Worm (Caenorhabditis elegans) whole organism, L3 larva: ENCODE data around the gene dcap-2.

Experiments used
- ceh-16 ChIP-seq: sonication (generic microtip); optimal IDR thresholded peaks from 2 replicates; lab custom pipeline; 2017; ENCODE audit warnings: missing biosample characterization, missing genetic modification characterization
- ceh-82 ChIP-seq: fragments of 150-350 bp; optimal IDR thresholded peaks from 2 replicates; lab custom pipeline; 2014; ENCODE audit warnings: missing biosample characterization, missing genetic modification characterization
- fkh-10 ChIP-seq: sonication (generic microtip); optimal IDR thresholded peaks from 2 replicates; lab custom pipeline; 2017; ENCODE audit warnings: missing biosample characterization, missing genetic modification reagents, missing genetic modification characterization
- jun-1 ChIP-seq: fragments of 150-350 bp; optimal IDR thresholded peaks from 2 replicates; lab custom pipeline; 2014; ENCODE audit warnings: missing biosample characterization, missing genetic modification reagents, missing genetic modification characterization
- nhr-11 ChIP-seq: fragments of 150-350 bp; optimal IDR thresholded peaks from 2 replicates; lab custom pipeline; 2014; ENCODE audit warnings: missing biosample characterization, missing genetic modification characterization
- pha-4 ChIP-seq: fragments of 150-350 bp; optimal IDR thresholded peaks from 2 replicates; lab custom pipeline; 2014; ENCODE audit warnings: missing biosample characterization, missing genetic modification reagents, missing genetic modification characterization
- pqm-1 ChIP-seq: fragments of 150-350 bp; optimal IDR thresholded peaks from 2 replicates; lab custom pipeline; 2017; ENCODE audit warnings: missing biosample characterization, missing genetic modification characterization, inconsistent platforms
- unc-62 ChIP-seq: fragments of 150-350 bp; sonication (generic microtip); optimal IDR thresholded peaks from 4 replicates; lab custom pipeline; 2014; ENCODE audit warnings: missing biosample characterization, missing genetic modification reagents, missing genetic modification characterization
- zag-1 ChIP-seq: fragments of 150-350 bp; optimal IDR thresholded peaks from 2 replicates; lab custom pipeline; 2014; ENCODE audit warnings: missing biosample characterization, missing genetic modification characterization

- TF ChIP-seq jun-1 (tag; lab: Kevin White, UChicago) (no peak), fkh-10 (GFP tag; lab: Kevin White, UChicago) (no peak), zag-1 (tag; lab: Kevin White, UChicago) (no peak), nhr-11 (no peak), pqm-1 (tag; lab: Kevin White, UChicago) (no peak), unc-62 (GFP tag; lab: Kevin White, UChicago) (no peak), ceh-16 (tag; lab: Kevin White, UChicago) (no peak), ceh-82 (tag; lab: Kevin White, UChicago) (no peak), pha-4 (tag; lab: Kevin White, UChicago) (no peak)
Measured at ce11 chrIV:13555508-13555907, 33.8 kb upstream of the dcap-2 start.
